Worm (Caenorhabditis elegans) whole organism, young adult: ENCODE measurements around the gene C12D8.13.

Experiments
- B0035.1 ChIP-seq: sonication (generic microtip); optimal IDR thresholded peaks from 2 replicates; lab custom pipeline; 2016; ENCODE audit warnings: missing genetic modification characterization, mild to moderate bottlenecking, missing compliant biosample characterization, missing genotype, missing genetic modification reagents
- B0336.3 ChIP-seq: fragments of 200-800 bp; sonication (Bioruptor generic); IDR thresholded peaks from 2 replicates; pipeline ENCODE4 v1.3.6; 2022; ENCODE audit warnings: missing genetic modification characterization, missing compliant biosample characterization
- C17E4.6 ChIP-seq: fragments of 200-800 bp; sonication (Bioruptor generic); IDR thresholded peaks from 2 replicates; pipeline ENCODE4 v1.3.6; 2022; ENCODE audit warnings: missing genetic modification reagents, missing genetic modification characterization, missing compliant biosample characterization
- F49E8.2 ChIP-seq: sonication (generic microtip); optimal IDR thresholded peaks from 3 replicates; lab custom pipeline; 2017; ENCODE audit warnings: missing genetic modification characterization, mild to moderate bottlenecking, missing compliant biosample characterization, antibody characterized with exemption, moderate library complexity; ENCODE audit not compliant: insufficient read depth
- F52B5.7 ChIP-seq: sonication (generic microtip); optimal IDR thresholded peaks from 2 replicates; lab custom pipeline; 2016; ENCODE audit warnings: mild to moderate bottlenecking, missing genetic modification characterization, missing compliant biosample characterization
- F55B11.4 ChIP-seq: sonication (generic microtip); optimal IDR thresholded peaks from 2 replicates; lab custom pipeline; 2016; ENCODE audit warnings: missing compliant biosample characterization, missing genetic modification characterization, borderline replicate concordance; ENCODE audit not compliant: insufficient read depth
- T07F8.4 ChIP-seq: sonication (generic microtip); optimal IDR thresholded peaks from 2 replicates; lab custom pipeline; 2016; ENCODE audit warnings: mild to moderate bottlenecking, missing genetic modification characterization, moderate library complexity, missing compliant biosample characterization
- Y56A3A.18 ChIP-seq: fragments of 200-800 bp; sonication (Bioruptor generic); IDR thresholded peaks from 2 replicates; pipeline ENCODE4 v1.3.6; 2022; ENCODE audit warnings: missing genetic modification reagents, missing genetic modification characterization, missing compliant biosample characterization
- Y79H2A.3 ChIP-seq: fragments of 200-800 bp; sonication (Bioruptor generic); conservative IDR thresholded peaks from 2 replicates; pipeline ENCODE4 v1.3.6; 2022; ENCODE audit warnings: missing genetic modification reagents, missing genetic modification characterization, missing compliant biosample characterization
- Y95B8A.8 ChIP-seq: fragments of 200-800 bp; sonication (Bioruptor generic); IDR thresholded peaks from 2 replicates; pipeline ENCODE4 v1.3.6; 2022; ENCODE audit warnings: missing genetic modification reagents, missing genetic modification characterization, missing compliant biosample characterization
- ama-1 ChIP-seq, 3 experiments: fragments of 150-350 bp in 1 of 3; sonication (generic microtip) in 2 of 3; optimal IDR thresholded peaks; 2 replicates each; lab custom pipeline; 2014 to 2018; ENCODE audit warnings: missing biosample characterization in 2 of 3, missing genetic modification characterization in 2 of 3, missing genetic modification reagents in 2 of 3
- aptf-3 ChIP-seq: fragments of 200-800 bp; sonication (Bioruptor generic); IDR thresholded peaks from 2 replicates; pipeline ENCODE4 v1.3.6; 2022; ENCODE audit warnings: missing genetic modification characterization, missing compliant biosample characterization
- atf-7 ChIP-seq: sonication (generic microtip); optimal IDR thresholded peaks from 2 replicates; lab custom pipeline; 2017; ENCODE audit warnings: mild to moderate bottlenecking, missing genetic modification characterization, missing compliant biosample characterization
- cebp-1 ChIP-seq, 2 experiments: fragments of 200-800 bp in 1 of 2; sonication (Bioruptor generic) in 1 of 2; sonication (generic microtip) in 1 of 2; IDR thresholded peaks in 1 of 2; optimal IDR thresholded peaks in 1 of 2; 2 replicates each; pipeline versions ENCODE4 v1.3.6 to Lab custom; 2017 to 2022; ENCODE audit warnings: missing compliant biosample characterization in 2 of 2, missing genetic modification characterization in 2 of 2, mild to moderate bottlenecking in 1 of 2, missing genetic modification reagents in 1 of 2, moderate library complexity in 1 of 2
- ceh-58 ChIP-seq: fragments of 200-800 bp; sonication (Bioruptor generic); IDR thresholded peaks from 2 replicates; pipeline ENCODE4 v1.3.6; 2022; ENCODE audit warnings: missing genetic modification characterization, missing compliant biosample characterization
- ceh-79 ChIP-seq: sonication (generic microtip); optimal IDR thresholded peaks from 2 replicates; lab custom pipeline; 2017; ENCODE audit warnings: mild to moderate bottlenecking, missing genetic modification characterization, missing compliant biosample characterization
- ceh-91 ChIP-seq: fragments of 200-800 bp; sonication (Bioruptor generic); IDR thresholded peaks from 2 replicates; pipeline ENCODE4 v1.3.6; 2022; ENCODE audit warnings: missing genetic modification reagents, missing genetic modification characterization, missing compliant biosample characterization
- chd-7 ChIP-seq: sonication (generic microtip); optimal IDR thresholded peaks from 2 replicates; lab custom pipeline; 2016; ENCODE audit warnings: mild to moderate bottlenecking, missing genetic modification characterization, moderate library complexity, missing compliant biosample characterization
- dox-1 ChIP-seq: fragments of 200-800 bp; sonication (Bioruptor generic); IDR thresholded peaks from 2 replicates; pipeline ENCODE4 v1.3.6; 2022; ENCODE audit warnings: missing genetic modification reagents, missing genetic modification characterization, missing compliant biosample characterization
- efl-1 ChIP-seq: fragments of 150-350 bp; optimal IDR thresholded peaks from 2 replicates; lab custom pipeline; 2014; ENCODE audit warnings: missing biosample characterization, missing genetic modification reagents, missing genetic modification characterization
- ekl-4 ChIP-seq: fragments of 200-800 bp; sonication (Bioruptor generic); IDR thresholded peaks from 2 replicates; pipeline ENCODE4 v1.3.6; 2022; ENCODE audit warnings: missing genetic modification reagents, missing genetic modification characterization, missing compliant biosample characterization
- hlh-12 ChIP-seq: sonication (generic microtip); optimal IDR thresholded peaks from 2 replicates; lab custom pipeline; 2016; ENCODE audit warnings: missing genetic modification characterization, missing compliant biosample characterization
- hmg-1.2 ChIP-seq: fragments of 200-800 bp; sonication (Bioruptor generic); IDR thresholded peaks from 2 replicates; pipeline ENCODE4 v1.3.6; 2022; ENCODE audit warnings: missing genetic modification reagents, missing genetic modification characterization, missing compliant biosample characterization
- hsf-1 ChIP-seq: fragments of 200-800 bp; sonication (Bioruptor generic); IDR thresholded peaks from 2 replicates; pipeline ENCODE4 v1.3.6; 2022; ENCODE audit warnings: missing genetic modification reagents, missing genetic modification characterization, missing compliant biosample characterization
- lin-35 ChIP-seq, 3 experiments: fragments of 150-350 bp in 2 of 3; sonication (generic microtip) in 1 of 3; optimal IDR thresholded peaks; 2 replicates each; lab custom pipeline; 2014 to 2018; ENCODE audit warnings: missing biosample characterization in 3 of 3, missing genetic modification characterization in 3 of 3, missing genetic modification reagents in 3 of 3
- lin-54 ChIP-seq: fragments of 200-800 bp; sonication (Bioruptor generic); optimal IDR thresholded peaks from 2 replicates; lab custom pipeline; 2018; ENCODE audit warnings: mild to moderate bottlenecking, missing genetic modification characterization, missing compliant biosample characterization
- madf-10 ChIP-seq: sonication (generic microtip); optimal IDR thresholded peaks from 2 replicates; lab custom pipeline; 2016; ENCODE audit warnings: mild to moderate bottlenecking, missing genetic modification characterization, missing compliant biosample characterization
- madf-6 ChIP-seq: fragments of 200-800 bp; sonication (Bioruptor generic); IDR thresholded peaks from 2 replicates; pipeline ENCODE4 v1.3.6; 2022; ENCODE audit warnings: missing genetic modification reagents, missing genetic modification characterization, missing compliant biosample characterization
- mel-28 ChIP-seq: sonication (generic microtip); optimal IDR thresholded peaks from 2 replicates; lab custom pipeline; 2016; ENCODE audit warnings: borderline replicate concordance, mild to moderate bottlenecking, missing genetic modification characterization, missing compliant biosample characterization
- mes-4 ChIP-seq: sonication (generic microtip); optimal IDR thresholded peaks from 2 replicates; lab custom pipeline; 2016; ENCODE audit warnings: missing genotype, missing genetic modification characterization, missing compliant biosample characterization
- nfyb-1 ChIP-seq: fragments of 200-800 bp; sonication (Bioruptor generic); IDR thresholded peaks from 2 replicates; pipeline ENCODE4 v1.3.6; 2022; ENCODE audit warnings: missing genetic modification reagents, missing genetic modification characterization, missing compliant biosample characterization
- nhr-179 ChIP-seq: sonication (generic microtip); optimal IDR thresholded peaks from 2 replicates; lab custom pipeline; 2016; ENCODE audit warnings: mild to moderate bottlenecking, missing genetic modification characterization, missing compliant biosample characterization
- nhr-27 ChIP-seq: fragments of 200-800 bp; sonication (Bioruptor generic); optimal IDR thresholded peaks from 2 replicates; lab custom pipeline; 2018; ENCODE audit warnings: mild to moderate bottlenecking, missing genetic modification characterization, moderate library complexity, missing compliant biosample characterization
- rcor-1 ChIP-seq: fragments of 200-800 bp; sonication (Bioruptor generic); IDR thresholded peaks from 2 replicates; pipeline ENCODE4 v1.3.6; 2022; ENCODE audit warnings: missing genetic modification reagents, missing genetic modification characterization, missing compliant biosample characterization
- repo-1 ChIP-seq: sonication (generic microtip); optimal IDR thresholded peaks from 2 replicates; lab custom pipeline; 2017; ENCODE audit warnings: mild to moderate bottlenecking, missing genetic modification characterization, missing compliant biosample characterization
- tbp1 ChIP-seq: fragments of 200-800 bp; sonication (Bioruptor generic); optimal IDR thresholded peaks from 2 replicates; lab custom pipeline; 2018; ENCODE audit warnings: mild to moderate bottlenecking, missing genetic modification characterization, missing compliant biosample characterization
- tlf-1 ChIP-seq: fragments of 200-800 bp; sonication (Bioruptor generic); optimal IDR thresholded peaks from 2 replicates; lab custom pipeline; 2018; ENCODE audit warnings: mild to moderate bottlenecking, missing genetic modification characterization, missing compliant biosample characterization
- xnd-1 ChIP-seq: sonication (generic microtip); optimal IDR thresholded peaks from 2 replicates; lab custom pipeline; 2016; ENCODE audit warnings: missing genotype, missing genetic modification reagents, missing genetic modification characterization, missing compliant biosample characterization
- zfh-2 ChIP-seq: fragments of 200-800 bp; sonication (Bioruptor generic); conservative IDR thresholded peaks from 2 replicates; pipeline ENCODE4 v1.3.6; 2022; ENCODE audit warnings: missing genetic modification reagents, missing genetic modification characterization, missing compliant biosample characterization
- zim-3 ChIP-seq: sonication (generic microtip); optimal IDR thresholded peaks from 2 replicates; lab custom pipeline; 2017; ENCODE audit warnings: mild to moderate bottlenecking, missing genetic modification characterization, moderate library complexity, missing compliant biosample characterization

C12D8.13 gene

ce11 chrV:10237959-10238444, 17.5 kb upstream of the C12D8.13 start (continued):
- TF ChIP-seq lin-54 (GFP tag; lab: Kevin White, UChicago), result peak; percentile 33
- TF ChIP-seq repo-1 (tag; lab: Kevin White, UChicago), result no peak
- peak; percentile 30; the same call in 1 of the 2 replicates for TF ChIP-seq dox-1
- peak; percentile 85; the same call in 1 of the 2 replicates for TF ChIP-seq Y95B8A.8 (GFP tag; lab: Robert Waterston, UW)
- 0 out of 2 replicates have a peak, but pooled peaks have one; percentile 12 for TF ChIP-seq cebp-1 (GFP tag; IDR thresholded peaks at IDR 0.05; lab: Robert Waterston, UW)
- TF ChIP-seq cebp-1 (tag; optimal IDR thresholded peaks at IDR 0.05; lab: Kevin White, UChicago), result peak; percentile 57
- TF ChIP-seq Y56A3A.18 (GFP tag; lab: Robert Waterston, UW), result peak; percentile 59
- TF ChIP-seq madf-6 (GFP tag; lab: Robert Waterston, UW), result peak; percentile 75
- no peak for TF ChIP-seq lin-35 (GFP tag; optimal IDR thresholded peaks at IDR 0.05; lab: Kevin White, UChicago)
- TF ChIP-seq Y79H2A.3 (GFP tag; lab: Robert Waterston, UW), result peak; percentile 95
- TF ChIP-seq tlf-1 (GFP tag; lab: Kevin White, UChicago), result peak; percentile 1
- TF ChIP-seq tbp1 (GFP tag; lab: Kevin White, UChicago), result peak; percentile 45
- no peak for TF ChIP-seq F55B11.4 (tag; lab: Kevin White, UChicago)
- peak; percentile 82 for TF ChIP-seq B0336.3 (GFP tag; lab: Robert Waterston, UW)
- peak; percentile 4 for TF ChIP-seq zim-3 (tag; lab: Kevin White, UChicago)
- TF ChIP-seq ceh-58 (GFP tag; lab: Robert Waterston, UW), result no peak
- no peak for TF ChIP-seq ama-1 (optimal IDR thresholded peaks at IDR 0.05; lab: Kevin White, UChicago)
- TF ChIP-seq ama-1 (GFP tag; optimal IDR thresholded peaks at IDR 0.05; lab: Kevin White, UChicago), result no peak
- TF ChIP-seq madf-10, result no peak
- TF ChIP-seq F49E8.2 (tag; lab: Kevin White, UChicago), result peak; percentile 58
- TF ChIP-seq mel-28 (tag; lab: Kevin White, UChicago), result peak; percentile 74
- TF ChIP-seq nfyb-1 (GFP tag; lab: Robert Waterston, UW), result 0 out of 2 replicates have a peak, but pooled peaks have one; percentile 64
- no peak for TF ChIP-seq aptf-3 (GFP tag; lab: Robert Waterston, UW)
- peak; percentile 10 for TF ChIP-seq B0035.1 (tag; lab: Kevin White, UChicago)
- peak; percentile 89 for TF ChIP-seq ekl-4 (GFP tag; lab: Robert Waterston, UW)
- TF ChIP-seq chd-7, result peak; percentile 78
- peak; percentile 91 for TF ChIP-seq F52B5.7
- peak; percentile 30 for TF ChIP-seq mes-4
- TF ChIP-seq C17E4.6 (GFP tag; lab: Robert Waterston, UW), result peak; percentile 49; the same call in 1 of the 2 replicates
- TF ChIP-seq T07F8.4 (tag; lab: Kevin White, UChicago), result no peak
- TF ChIP-seq rcor-1, result peak; percentile 27; the same call in 1 of the 2 replicates

ce11 chrV:10237171-10237570, 16.7 kb upstream of the C12D8.13 start:
- TF ChIP-seq atf-7 (tag; lab: Kevin White, UChicago), result no peak
- TF ChIP-seq xnd-1 (tag; lab: Kevin White, UChicago), result no peak
- no peak for TF ChIP-seq hsf-1 (GFP tag; lab: Robert Waterston, UW)
- TF ChIP-seq zfh-2 (GFP tag; lab: Robert Waterston, UW), result no peak
- TF ChIP-seq ceh-91 (GFP tag; lab: Robert Waterston, UW), result no peak

ce11 chrV:10233330-10233729, 12.8 kb upstream of the C12D8.13 start, which contains the start of gene str-182:
Gene str-182, minus strand, starts transcription at chrV:10233430.
- TF ChIP-seq nhr-27, result no peak
- no peak for TF ChIP-seq hlh-12 (tag; lab: Kevin White, UChicago)
- no peak for TF ChIP-seq hmg-1.2 (GFP tag; lab: Robert Waterston, UW)
- TF ChIP-seq ceh-79, result no peak
- no peak for TF ChIP-seq nhr-179 (tag; lab: Kevin White, UChicago)
- no peak for TF ChIP-seq efl-1 (GFP tag; lab: Kevin White, UChicago)
- TF ChIP-seq, all 124 proteins: peak for 0
